Worm (Caenorhabditis elegans): ENCODE results near the gene C38D4.7.

DNA sequence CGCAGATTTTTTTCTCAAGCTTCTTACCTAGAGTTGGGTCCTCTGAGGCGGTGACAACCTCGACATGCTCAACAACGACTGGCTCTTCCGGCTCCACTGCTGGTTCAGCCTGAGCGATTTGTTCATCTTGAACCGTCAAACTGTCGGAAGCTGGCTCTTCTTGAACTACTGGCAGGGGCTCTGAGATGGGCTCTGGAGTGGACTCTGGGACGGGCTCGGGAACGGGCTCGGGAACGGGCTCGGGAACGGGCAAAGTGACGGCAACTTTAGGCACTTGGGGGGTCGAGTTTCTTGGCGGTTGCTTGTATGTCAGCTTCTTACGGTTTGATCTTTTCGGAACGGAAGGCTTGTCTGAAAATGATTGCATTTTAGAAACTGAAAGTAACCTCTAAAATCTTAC, 48.2 kb downstream of the C38D4.7 start:
- TF ChIP-seq ama-1 (optimal IDR thresholded peaks at IDR 0.05) = no peak
- TF ChIP-seq flt-1 (GFP tag; IDR thresholded peaks at IDR 0.05) = no peak
- no peak for TF ChIP-seq hmbx-1 (tag; optimal IDR thresholded peaks at IDR 0.05)
- TF ChIP-seq tra-4 (tag; optimal IDR thresholded peaks at IDR 0.05) = no peak
